Worm (Caenorhabditis elegans): ENCODE data around the gene ttc-17.

ce11 chrV:8939424-8940065, 17.3 kb upstream of the ttc-17 start:
- no peak for TF ChIP-seq ztf-29 (GFP tag; IDR thresholded peaks at IDR 0.05)
- no peak for TF ChIP-seq med-1 (GFP tag; optimal IDR thresholded peaks at IDR 0.05; ENCODE audit: insufficient read depth)
- TF ChIP-seq T22C8.4 (GFP tag; IDR thresholded peaks at IDR 0.05), result no peak

All from whole organism, midembryonic.